Fruit fly (Drosophila melanogaster): ENCODE data around the gene CG31431.

dm6 chr3R:21922674-21923323 is 52.3 kb downstream of the CG31431 start:
- peak; percentile 26 for TF ChIP-seq dmrt93B (GFP tag; optimal IDR thresholded peaks at IDR 0.05)
- no peak for TF ChIP-seq Abd-B (GFP tag; optimal IDR thresholded peaks at IDR 0.05)
- peak; percentile 67 for TF ChIP-seq h (GFP tag; optimal IDR thresholded peaks at IDR 0.05)
- peak; percentile 28 for TF ChIP-seq Hnf4 (GFP tag; optimal IDR thresholded peaks at IDR 0.05)
- TF ChIP-seq tai (GFP tag; optimal IDR thresholded peaks at IDR 0.05), result no peak
- no peak for TF ChIP-seq Vsx2 (GFP tag; optimal IDR thresholded peaks at IDR 0.05; ENCODE audit: partially characterized antibody)
